Worm (Caenorhabditis elegans): ENCODE measurements around the gene acd-4.

DNA sequence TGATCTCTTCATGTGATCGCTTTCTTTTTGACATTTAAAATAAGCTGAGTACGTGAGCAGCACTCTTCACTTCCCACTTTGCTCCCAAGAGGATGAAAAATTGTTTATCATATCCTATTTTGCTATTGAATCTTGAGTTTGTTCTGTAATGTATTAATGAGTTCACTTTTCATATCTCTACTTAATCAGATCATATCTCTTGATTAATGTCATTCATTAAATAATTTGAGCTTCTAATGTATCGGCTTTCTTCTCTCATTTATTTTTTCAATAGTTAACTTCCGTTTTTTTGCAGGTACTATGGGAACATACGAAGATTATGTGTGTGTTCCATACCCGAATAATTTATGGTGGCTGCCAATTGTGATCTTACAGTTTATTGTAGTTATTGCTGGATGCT lies 43.0 kb downstream of the acd-4 start, which contains the start of gene ZC190.2:
- TF ChIP-seq pax-3 (tag; optimal IDR thresholded peaks at IDR 0.05) (no peak), ceh-8 (GFP tag; optimal IDR thresholded peaks at IDR 0.05) (peak; percentile 90), unc-62 (GFP tag; optimal IDR thresholded peaks at IDR 0.05) (no peak), lsy-2 (tag; optimal IDR thresholded peaks at IDR 0.05) (no peak), elt-2 (tag; optimal IDR thresholded peaks at IDR 0.05) (no peak)

All from whole organism, L1 larva.